Worm (Caenorhabditis elegans) whole organism, mixed stage, embryonic: ENCODE results near the gene T10B10.4.
A peak's percentile ranks its signal among the peaks of the same experiment; 100 is the strongest.

ENCODE experiments used
- bed-3 ChIP-seq: fragments of 200-800 bp; sonication (Bioruptor generic); optimal IDR thresholded peaks from 3 replicates; lab custom pipeline; 2018; ENCODE audit warnings: mild to moderate bottlenecking, missing genetic modification characterization, moderate library complexity, missing compliant biosample characterization
- ceh-39 ChIP-seq: fragments of 150-350 bp; optimal IDR thresholded peaks from 2 replicates; lab custom pipeline; 2014; ENCODE audit warnings: missing biosample characterization, missing genetic modification characterization
- ceh-43 ChIP-seq: fragments of 200-800 bp; sonication (Bioruptor generic); optimal IDR thresholded peaks from 2 replicates; lab custom pipeline; 2018; ENCODE audit warnings: mild to moderate bottlenecking, missing genetic modification characterization, moderate library complexity, missing compliant biosample characterization
- ces-1 ChIP-seq: fragments of 150-350 bp; optimal IDR thresholded peaks from 2 replicates; lab custom pipeline; 2014; ENCODE audit warnings: missing biosample characterization, missing genetic modification reagents, missing genetic modification characterization
- cnd-1 ChIP-seq: fragments of 200-800 bp; sonication (Bioruptor generic); optimal IDR thresholded peaks from 2 replicates; lab custom pipeline; 2018; ENCODE audit warnings: mild to moderate bottlenecking, missing genetic modification characterization, missing compliant biosample characterization
- drap-1 ChIP-seq: fragments of 200-800 bp; sonication (Bioruptor generic); optimal IDR thresholded peaks from 3 replicates; lab custom pipeline; 2018; ENCODE audit warnings: mild to moderate bottlenecking, missing genetic modification characterization, missing compliant biosample characterization
- elt-1 ChIP-seq: sonication (generic microtip); optimal IDR thresholded peaks from 2 replicates; lab custom pipeline; 2017; ENCODE audit warnings: missing genetic modification characterization, mild to moderate bottlenecking, missing compliant biosample characterization, antibody characterized with exemption, moderate library complexity, borderline replicate concordance; ENCODE audit not compliant: insufficient read depth
- flh-1 ChIP-seq: fragments of 200-800 bp; sonication (Bioruptor generic); optimal IDR thresholded peaks from 2 replicates; lab custom pipeline; 2018; ENCODE audit warnings: mild to moderate bottlenecking, missing genetic modification characterization, moderate library complexity, missing compliant biosample characterization
- ham-2 ChIP-seq: fragments of 200-800 bp; sonication (Bioruptor generic); optimal IDR thresholded peaks from 2 replicates; lab custom pipeline; 2018; ENCODE audit warnings: mild to moderate bottlenecking, missing genetic modification characterization, missing compliant biosample characterization
- hlh-1 ChIP-seq: fragments of 150-350 bp; optimal IDR thresholded peaks from 2 replicates; lab custom pipeline; 2014; ENCODE audit warnings: missing biosample characterization, missing genetic modification reagents, missing genetic modification characterization
- lin-13 ChIP-seq: fragments of 150-350 bp; optimal IDR thresholded peaks from 2 replicates; lab custom pipeline; 2014; ENCODE audit warnings: missing biosample characterization, missing genetic modification characterization
- lin-32 ChIP-seq: fragments of 200-800 bp; sonication (Bioruptor generic); optimal IDR thresholded peaks from 2 replicates; lab custom pipeline; 2018; ENCODE audit warnings: mild to moderate bottlenecking, missing genetic modification characterization, missing compliant biosample characterization
- lsy-2 ChIP-seq: fragments of 150-350 bp; optimal IDR thresholded peaks from 2 replicates; lab custom pipeline; 2014; ENCODE audit warnings: missing biosample characterization, missing genetic modification characterization
- mab-5 ChIP-seq: fragments of 150-350 bp; optimal IDR thresholded peaks from 2 replicates; lab custom pipeline; 2014; ENCODE audit warnings: missing biosample characterization, missing genetic modification characterization
- mep-1 ChIP-seq: fragments of 150-350 bp; optimal IDR thresholded peaks from 2 replicates; lab custom pipeline; 2017; ENCODE audit warnings: missing biosample characterization, missing genetic modification reagents, missing genetic modification characterization, inconsistent platforms
- nhr-12 ChIP-seq: fragments of 150-350 bp; optimal IDR thresholded peaks from 2 replicates; lab custom pipeline; 2014; ENCODE audit warnings: missing biosample characterization, missing genetic modification characterization
- nhr-2 ChIP-seq: fragments of 150-350 bp; optimal IDR thresholded peaks from 2 replicates; lab custom pipeline; 2014; ENCODE audit warnings: missing biosample characterization, missing genetic modification characterization
- nhr-237 ChIP-seq: fragments of 150-350 bp; optimal IDR thresholded peaks from 2 replicates; lab custom pipeline; 2014; ENCODE audit warnings: missing biosample characterization, missing genetic modification characterization
- nhr-28 ChIP-seq: fragments of 150-350 bp; optimal IDR thresholded peaks from 2 replicates; lab custom pipeline; 2014; ENCODE audit warnings: missing biosample characterization, missing genetic modification characterization
- nhr-76 ChIP-seq: sonication (generic microtip); optimal IDR thresholded peaks from 2 replicates; lab custom pipeline; 2017; ENCODE audit warnings: missing biosample characterization, missing genetic modification characterization
- pha-4 ChIP-seq: fragments of 150-350 bp; optimal IDR thresholded peaks from 2 replicates; lab custom pipeline; 2018; ENCODE audit warnings: missing biosample characterization, missing genetic modification reagents, missing genetic modification characterization
- sem-2 ChIP-seq: fragments of 200-800 bp; sonication (Bioruptor generic); optimal IDR thresholded peaks from 2 replicates; lab custom pipeline; 2018; ENCODE audit warnings: mild to moderate bottlenecking, missing genetic modification characterization, missing compliant biosample characterization
- snpc-4 ChIP-seq: fragments of 150-350 bp; optimal IDR thresholded peaks from 2 replicates; lab custom pipeline; 2014; ENCODE audit warnings: missing biosample characterization, missing genetic modification characterization
- sptf-1 ChIP-seq: sonication (generic microtip); optimal IDR thresholded peaks from 2 replicates; lab custom pipeline; 2017; ENCODE audit warnings: mild to moderate bottlenecking, missing genetic modification characterization, moderate library complexity, missing compliant biosample characterization
- tbx-8 ChIP-seq: fragments of 200-800 bp; sonication (Bioruptor generic); optimal IDR thresholded peaks from 2 replicates; lab custom pipeline; 2018; ENCODE audit warnings: mild to moderate bottlenecking, missing genetic modification characterization, moderate library complexity, missing compliant biosample characterization
- unc-120 ChIP-seq: sonication (generic microtip); optimal IDR thresholded peaks from 2 replicates; lab custom pipeline; 2017; ENCODE audit warnings: missing genetic modification characterization, missing compliant biosample characterization; ENCODE audit not compliant: poor library complexity, severe bottlenecking
- unc-39 ChIP-seq: fragments of 150-350 bp; optimal IDR thresholded peaks from 2 replicates; lab custom pipeline; 2014; ENCODE audit warnings: missing biosample characterization, missing genetic modification characterization
- unc-62 ChIP-seq: fragments of 150-350 bp; optimal IDR thresholded peaks from 2 replicates; lab custom pipeline; 2014; ENCODE audit warnings: missing biosample characterization, missing genetic modification reagents, missing genetic modification characterization
- zip-8 ChIP-seq: fragments of 150-350 bp; optimal IDR thresholded peaks from 2 replicates; lab custom pipeline; 2014; ENCODE audit warnings: missing biosample characterization, missing genetic modification characterization
- ztf-11 ChIP-seq: fragments of 150-350 bp; optimal IDR thresholded peaks from 2 replicates; lab custom pipeline; 2014; ENCODE audit warnings: missing biosample characterization, missing genetic modification characterization

Gene T10B10.4

DNA sequence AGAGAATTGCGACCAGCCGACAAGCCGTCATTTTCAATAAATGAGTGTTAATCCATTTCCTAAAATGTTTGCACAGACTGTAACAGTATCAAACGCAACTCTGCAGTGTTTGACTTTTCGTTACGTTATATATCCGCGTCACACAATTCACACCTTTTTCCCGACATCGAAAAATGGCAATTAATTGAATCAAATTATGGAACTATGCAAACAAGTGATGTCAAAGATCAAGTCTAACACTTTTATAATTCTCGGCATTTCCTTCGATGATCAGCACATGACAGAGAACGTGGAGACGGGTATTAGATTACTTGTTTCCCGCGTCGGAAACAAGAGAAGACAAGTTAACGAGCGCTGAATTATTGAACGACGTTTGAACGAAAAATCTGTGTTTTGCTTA is 4.4 kb downstream of the T10B10.4 start, which contains the start of gene phat-6:
phat-6 (minus strand) TSS at position 101 of the 400 bp plus-strand sequence.
- no peak for TF ChIP-seq nhr-2
- no peak for TF ChIP-seq ztf-11
- no peak for TF ChIP-seq mab-5 (tag; lab: Kevin White, UChicago)
- TF ChIP-seq unc-120 (tag; lab: Kevin White, UChicago), result no peak
- no peak for TF ChIP-seq ceh-39 (tag; lab: Kevin White, UChicago)
- TF ChIP-seq lin-32, result no peak
- TF ChIP-seq sem-2 (GFP tag; lab: Kevin White, UChicago), result no peak
- TF ChIP-seq mep-1 (tag; lab: Kevin White, UChicago), result no peak
- no peak for TF ChIP-seq flh-1 (GFP tag; lab: Kevin White, UChicago)
- TF ChIP-seq unc-39 (tag; lab: Kevin White, UChicago), result no peak
- no peak for TF ChIP-seq ham-2 (GFP tag; lab: Kevin White, UChicago)
- TF ChIP-seq cnd-1 (tag; lab: Kevin White, UChicago), result no peak
- no peak for TF ChIP-seq lsy-2
- TF ChIP-seq bed-3 (GFP tag; lab: Kevin White, UChicago), result no peak
- TF ChIP-seq elt-1 (tag; lab: Kevin White, UChicago), result no peak
- no peak for TF ChIP-seq drap-1 (GFP tag; lab: Kevin White, UChicago)
- no peak for TF ChIP-seq tbx-8 (GFP tag; lab: Kevin White, UChicago)
- no peak for TF ChIP-seq nhr-28 (tag; lab: Kevin White, UChicago)
- TF ChIP-seq pha-4, result no peak
- TF ChIP-seq hlh-1 (tag; lab: Kevin White, UChicago), result no peak

DNA sequence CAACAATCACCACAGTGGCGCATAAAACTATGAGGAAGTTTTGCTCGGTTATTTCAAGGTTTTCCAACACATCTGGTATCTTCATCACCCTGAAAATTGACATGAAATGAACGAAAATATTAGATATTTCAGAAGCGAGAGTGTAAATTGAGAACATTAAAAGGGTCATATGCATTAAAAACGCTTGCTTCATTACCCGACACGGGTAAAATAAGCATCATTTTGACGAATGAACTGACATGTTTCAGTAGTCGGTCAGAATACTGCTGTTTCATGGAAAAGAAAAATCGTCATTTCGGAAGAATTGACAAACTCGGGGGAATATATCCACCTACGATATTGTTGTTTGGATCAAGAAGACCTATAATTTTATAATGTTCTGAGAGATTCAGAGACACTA is 9.1 kb downstream of the T10B10.4 start, which contains the start of gene snt-7:
snt-7 (minus strand) TSS at position 101 of the 400 bp plus-strand sequence.
- TF ChIP-seq unc-62 (GFP tag; lab: Kevin White, UChicago), result no peak
- TF ChIP-seq lsy-2, result no peak
- no peak for TF ChIP-seq ces-1 (GFP tag; lab: Kevin White, UChicago)
- TF ChIP-seq nhr-28 (tag; lab: Kevin White, UChicago), result no peak
- TF ChIP-seq tbx-8 (GFP tag; lab: Kevin White, UChicago), result no peak
- TF ChIP-seq cnd-1 (tag; lab: Kevin White, UChicago), result no peak
- no peak for TF ChIP-seq mab-5 (tag; lab: Kevin White, UChicago)
- no peak for TF ChIP-seq unc-39 (tag; lab: Kevin White, UChicago)
- no peak for TF ChIP-seq hlh-1 (tag; lab: Kevin White, UChicago)
- no peak for TF ChIP-seq nhr-237 (tag; lab: Kevin White, UChicago)
- no peak for TF ChIP-seq snpc-4 (tag; lab: Kevin White, UChicago)
- no peak for TF ChIP-seq sem-2 (GFP tag; lab: Kevin White, UChicago)
- no peak for TF ChIP-seq nhr-76 (tag; lab: Kevin White, UChicago)
- TF ChIP-seq zip-8 (tag; lab: Kevin White, UChicago), result no peak
- TF ChIP-seq nhr-2, result no peak
- no peak for TF ChIP-seq sptf-1 (tag; lab: Kevin White, UChicago)
- TF ChIP-seq ceh-43, result no peak
- TF ChIP-seq drap-1 (GFP tag; lab: Kevin White, UChicago), result no peak

DNA sequence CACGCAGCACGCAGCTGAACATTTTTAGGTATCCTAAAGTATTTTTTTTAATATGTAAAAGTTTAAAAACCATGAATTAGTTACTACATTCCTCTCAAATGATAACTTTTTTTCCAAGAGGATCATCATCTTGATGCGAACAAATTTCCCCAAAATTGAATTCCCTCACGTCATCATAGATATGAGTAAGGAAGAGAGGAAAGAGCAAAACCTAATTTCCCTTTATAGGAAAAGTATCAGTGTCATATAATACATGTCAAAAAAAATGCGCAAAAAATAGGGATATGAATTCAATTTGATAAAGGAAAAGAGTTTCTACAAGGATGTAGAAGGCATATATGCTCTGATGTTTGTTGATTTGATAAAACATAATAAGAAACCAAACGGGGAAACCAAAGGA is 10.2 kb downstream of the T10B10.4 start:
- TF ChIP-seq unc-120 (tag; lab: Kevin White, UChicago) (no peak), ceh-43 (no peak), lin-32 (no peak), zip-8 (tag; lab: Kevin White, UChicago) (no peak), nhr-76 (tag; lab: Kevin White, UChicago) (no peak), unc-39 (tag; lab: Kevin White, UChicago) (no peak), lin-13 (tag; lab: Kevin White, UChicago) (no peak), unc-62 (GFP tag; lab: Kevin White, UChicago) (no peak), nhr-12 (tag; lab: Kevin White, UChicago) (no peak)

DNA sequence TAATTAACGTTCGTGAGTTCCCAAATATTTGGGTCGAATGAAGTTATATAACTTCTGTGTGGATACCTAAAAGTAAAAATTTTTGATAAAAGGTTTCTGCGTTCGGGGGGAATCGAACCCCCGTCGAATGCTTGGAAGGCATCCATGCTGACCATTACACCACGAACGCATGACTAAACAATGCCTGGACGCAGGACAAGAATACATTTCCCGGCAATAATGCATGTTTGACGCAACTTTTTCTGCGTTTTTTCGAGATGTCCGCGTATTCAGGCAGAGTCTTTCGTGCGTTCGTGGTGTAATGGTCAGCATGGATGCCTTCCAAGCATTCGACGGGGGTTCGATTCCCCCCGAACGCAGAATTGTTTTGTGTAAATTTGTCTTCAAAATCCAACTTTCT is 10.8 kb downstream of the T10B10.4 start:
- peak; percentile 6 for TF ChIP-seq sptf-1 (tag; lab: Kevin White, UChicago)
- peak; percentile 2 for TF ChIP-seq cnd-1 (tag; lab: Kevin White, UChicago)
- TF ChIP-seq nhr-12 (tag; lab: Kevin White, UChicago), result no peak
- TF ChIP-seq ztf-11, result no peak
- TF ChIP-seq, all 35 proteins: peak for 2
